Worm (Caenorhabditis elegans): ENCODE data around the gene K08C7.6.

ce11 chrIV:10661072-10661471 is 24.6 kb downstream of the K08C7.6 start:
- TF ChIP-seq flt-1 (GFP tag; IDR thresholded peaks at IDR 0.05) (no peak), cog-1 (tag; optimal IDR thresholded peaks at IDR 0.05) (no peak), med-1 (GFP tag; optimal IDR thresholded peaks at IDR 0.05; ENCODE audit: insufficient read depth) (no peak), T22C8.4 (GFP tag; IDR thresholded peaks at IDR 0.05) (no peak), ztf-29 (GFP tag; IDR thresholded peaks at IDR 0.05) (no peak), ztf-23 (GFP tag; IDR thresholded peaks at IDR 0.05) (no peak), tab-1 (GFP tag; IDR thresholded peaks at IDR 0.05) (no peak), ref-1 (GFP tag; conservative IDR thresholded peaks at IDR 0.05) (no peak), klf-2 (GFP tag; conservative IDR thresholded peaks at IDR 0.05) (no peak)
